Fruit fly (Drosophila melanogaster) whole organism, embryonic: ENCODE measurements around the gene CG3032.

Source experiments
- BEAF-32 ChIP-seq: fragments of 200-800 bp; sonication (Bioruptor generic); optimal IDR thresholded peaks from 3 replicates; lab custom pipeline; 2017; ENCODE audit warnings: missing biosample characterization, missing genetic modification characterization, mild to moderate bottlenecking, moderate library complexity, missing genetic modification reagents
- CG10462 ChIP-seq: fragments of 200-800 bp; sonication (Bioruptor generic); optimal IDR thresholded peaks from 2 replicates; lab custom pipeline; 2016; ENCODE audit warnings: missing biosample characterization, missing genetic modification characterization
- CG11560 ChIP-seq: fragments of 200-800 bp; sonication (Bioruptor generic); IDR thresholded peaks from 3 replicates; pipeline ENCODE4 v1.3.6; 2022; ENCODE audit warnings: missing biosample characterization, missing genetic modification characterization
- CG12104 ChIP-seq: fragments of 200-800 bp; sonication (Bioruptor generic); optimal IDR thresholded peaks from 3 replicates; lab custom pipeline; 2016; ENCODE audit warnings: missing biosample characterization, missing genetic modification characterization
- CG12744 ChIP-seq: fragments of 200-800 bp; sonication (Bioruptor generic); optimal IDR thresholded peaks from 2 replicates; lab custom pipeline; 2016; ENCODE audit warnings: missing biosample characterization, missing genetic modification characterization
- CG13894 ChIP-seq: fragments of 200-800 bp; sonication (Bioruptor generic); optimal IDR thresholded peaks from 3 replicates; lab custom pipeline; 2018; ENCODE audit warnings: missing biosample characterization, mild to moderate bottlenecking, missing genetic modification characterization, moderate library complexity
- CG15011 ChIP-seq: fragments of 200-800 bp; sonication (Bioruptor generic); optimal IDR thresholded peaks from 3 replicates; lab custom pipeline; 2018; ENCODE audit warnings: missing biosample characterization, mild to moderate bottlenecking, missing genetic modification characterization
- CG1603 ChIP-seq: fragments of 200-800 bp; sonication (Bioruptor generic); optimal IDR thresholded peaks from 2 replicates; lab custom pipeline; 2019; ENCODE audit warnings: missing biosample characterization, mild to moderate bottlenecking, missing genetic modification characterization, moderate library complexity
- CG16863 ChIP-seq: fragments of 200-800 bp; sonication (Bioruptor generic); optimal IDR thresholded peaks from 3 replicates; lab custom pipeline; 2016; ENCODE audit warnings: missing biosample characterization, missing genetic modification characterization
- CG2889 ChIP-seq: fragments of 200-800 bp; sonication (Bioruptor generic); IDR thresholded peaks from 3 replicates; pipeline ENCODE4 v1.3.6; 2022; ENCODE audit warnings: missing biosample characterization, missing genetic modification characterization
- CG3065 ChIP-seq: fragments of 200-800 bp; sonication (Bioruptor generic); optimal IDR thresholded peaks from 2 replicates; lab custom pipeline; 2016; ENCODE audit warnings: missing biosample characterization, missing genetic modification characterization
- CG31365 ChIP-seq: fragments of 200-800 bp; sonication (Bioruptor generic); optimal IDR thresholded peaks from 2 replicates; lab custom pipeline; 2018; ENCODE audit warnings: missing biosample characterization, mild to moderate bottlenecking, missing genetic modification characterization
- CG31441 ChIP-seq: fragments of 200-800 bp; sonication (Bioruptor generic); IDR thresholded peaks from 2 replicates; pipeline ENCODE4 v1.3.6; 2022; ENCODE audit warnings: missing biosample characterization, missing genetic modification characterization
- CG3847 ChIP-seq: fragments of 200-800 bp; sonication (Bioruptor generic); IDR thresholded peaks from 2 replicates; pipeline ENCODE4 v1.3.6; 2022; ENCODE audit warnings: missing biosample characterization, missing genetic modification characterization
- CG4424 ChIP-seq: fragments of 200-800 bp; sonication (Bioruptor generic); optimal IDR thresholded peaks from 3 replicates; lab custom pipeline; 2016; ENCODE audit warnings: missing biosample characterization, missing genetic modification characterization
- CG6175 ChIP-seq: fragments of 200-800 bp; sonication (Bioruptor generic); IDR thresholded peaks from 3 replicates; pipeline ENCODE4 v1.3.6; 2022; ENCODE audit warnings: missing biosample characterization, missing genetic modification characterization
- CG6854 ChIP-seq: fragments of 200-800 bp; sonication (Bioruptor generic); optimal IDR thresholded peaks from 3 replicates; lab custom pipeline; 2017; ENCODE audit warnings: missing biosample characterization, mild to moderate bottlenecking, missing genetic modification characterization
- CG8478 ChIP-seq: fragments of >200 bp; optimal IDR thresholded peaks from 2 replicates; lab custom pipeline; 2018
- CG8765 ChIP-seq: fragments of 200-800 bp; sonication (Bioruptor generic); IDR thresholded peaks from 2 replicates; pipeline ENCODE4 v1.3.6; 2022; ENCODE audit warnings: missing biosample characterization, missing genetic modification characterization
- CG8924 ChIP-seq: fragments of 200-800 bp; optimal IDR thresholded peaks from 3 replicates; lab custom pipeline; 2019; ENCODE audit warnings: missing biosample characterization, mild to moderate bottlenecking, missing genetic modification characterization, moderate library complexity
- Chrac-16 ChIP-seq: fragments of 200-800 bp; sonication (Bioruptor generic); optimal IDR thresholded peaks from 3 replicates; lab custom pipeline; 2016; ENCODE audit warnings: missing biosample characterization, missing genetic modification characterization
- Deaf1 ChIP-seq: fragments of 200-800 bp; optimal IDR thresholded peaks from 3 replicates; lab custom pipeline; 2019; ENCODE audit warnings: missing biosample characterization, mild to moderate bottlenecking, missing genetic modification characterization, moderate library complexity
- Dfd ChIP-seq, 2 experiments: fragments of >200 bp; optimal IDR thresholded peaks; 2 replicates each; lab custom pipeline; 2017; ENCODE audit warnings: missing biosample characterization in 2 of 2, missing genetic modification characterization in 2 of 2
- Doc3 ChIP-seq: fragments of 200-800 bp; sonication (Bioruptor generic); IDR thresholded peaks from 3 replicates; pipeline ENCODE4 v1.3.6; 2022; ENCODE audit warnings: missing biosample characterization, missing genetic modification characterization; ENCODE audit not compliant: partially characterized antibody
- ERR ChIP-seq: fragments of 200-800 bp; sonication (Bioruptor generic); optimal IDR thresholded peaks from 2 replicates; lab custom pipeline; 2016; ENCODE audit warnings: missing biosample characterization, missing genetic modification characterization
- GATAe ChIP-seq: fragments of 200-800 bp; sonication (Bioruptor generic); conservative IDR thresholded peaks from 2 replicates; pipeline ENCODE4 v1.3.6; 2022; ENCODE audit warnings: missing biosample characterization, missing genetic modification characterization
- H15 ChIP-seq: fragments of 200-800 bp; sonication (Bioruptor generic); IDR thresholded peaks from 3 replicates; pipeline ENCODE4 v1.3.6; 2022; ENCODE audit warnings: missing biosample characterization, missing genetic modification characterization
- H2.0 ChIP-seq: fragments of 200-800 bp; sonication (Bioruptor generic); IDR thresholded peaks from 2 replicates; pipeline ENCODE4 v1.3.6; 2022; ENCODE audit warnings: missing biosample characterization, missing genetic modification characterization
- Hr51 ChIP-seq, 2 experiments: fragments of 200-800 bp; sonication (Bioruptor generic); optimal IDR thresholded peaks; 2 replicates in 1 of 2; 3 replicates in 1 of 2; lab custom pipeline; 2016 to 2018; ENCODE audit warnings: missing biosample characterization in 2 of 2, missing genetic modification characterization in 2 of 2, mild to moderate bottlenecking in 1 of 2, moderate library complexity in 1 of 2
- Lim3 ChIP-seq: fragments of 200-800 bp; sonication (Bioruptor generic); IDR thresholded peaks from 2 replicates; pipeline ENCODE4 v1.3.6; 2022; ENCODE audit warnings: missing biosample characterization, missing genetic modification characterization
- Nf-YC ChIP-seq: fragments of 200-800 bp; optimal IDR thresholded peaks from 3 replicates; lab custom pipeline; 2019; ENCODE audit warnings: missing biosample characterization, mild to moderate bottlenecking, missing genetic modification characterization, moderate library complexity
- Opbp ChIP-seq: fragments of 200-800 bp; sonication (Bioruptor generic); IDR thresholded peaks from 3 replicates; pipeline ENCODE4 v1.3.6; 2022; ENCODE audit warnings: missing biosample characterization, missing genetic modification characterization; ENCODE audit not compliant: partially characterized antibody
- Poxn ChIP-seq: fragments of 200-800 bp; sonication (Bioruptor generic); IDR thresholded peaks from 2 replicates; pipeline ENCODE4 v1.3.6; 2022; ENCODE audit warnings: missing biosample characterization, missing genetic modification characterization
- Vsx1 ChIP-seq: fragments of 200-800 bp; sonication (Bioruptor generic); optimal IDR thresholded peaks from 2 replicates; lab custom pipeline; 2017; ENCODE audit warnings: missing biosample characterization, mild to moderate bottlenecking, missing genetic modification characterization, missing genetic modification reagents
- ab ChIP-seq: fragments of 200-800 bp; sonication (Bioruptor generic); optimal IDR thresholded peaks from 2 replicates; lab custom pipeline; 2016; ENCODE audit warnings: missing biosample characterization, missing genetic modification characterization
- bab2 ChIP-seq: fragments of 200-800 bp; sonication (Bioruptor generic); optimal IDR thresholded peaks from 2 replicates; lab custom pipeline; 2016; ENCODE audit warnings: missing biosample characterization, missing genetic modification characterization
- bcd ChIP-seq: fragments of 200-800 bp; sonication (Bioruptor generic); optimal IDR thresholded peaks from 2 replicates; lab custom pipeline; 2017; ENCODE audit warnings: missing biosample characterization, mild to moderate bottlenecking, missing genetic modification characterization
- cas ChIP-seq: fragments of 200-800 bp; sonication (Bioruptor generic); IDR thresholded peaks from 2 replicates; pipeline ENCODE4 v1.3.6; 2022; ENCODE audit warnings: missing biosample characterization, missing genetic modification characterization
- en ChIP-seq: fragments of 200-800 bp; sonication (Bioruptor generic); optimal IDR thresholded peaks from 2 replicates; lab custom pipeline; 2016; ENCODE audit warnings: missing biosample characterization, missing genetic modification characterization
- fd64A ChIP-seq: fragments of 200-800 bp; sonication (Bioruptor generic); optimal IDR thresholded peaks from 3 replicates; lab custom pipeline; 2018; ENCODE audit warnings: missing biosample characterization, mild to moderate bottlenecking, missing genetic modification characterization
- gce ChIP-seq: fragments of 200-800 bp; sonication (Bioruptor generic); IDR thresholded peaks from 3 replicates; pipeline ENCODE4 v1.3.6; 2022; ENCODE audit warnings: missing biosample characterization, missing genetic modification characterization
- her ChIP-seq: fragments of 200-800 bp; sonication (Bioruptor generic); optimal IDR thresholded peaks from 2 replicates; lab custom pipeline; 2016; ENCODE audit warnings: missing biosample characterization, missing genetic modification characterization
- oc ChIP-seq: fragments of 200-800 bp; sonication (Bioruptor generic); optimal IDR thresholded peaks from 2 replicates; lab custom pipeline; 2018; ENCODE audit warnings: missing biosample characterization, mild to moderate bottlenecking, missing genetic modification characterization, moderate library complexity
- org-1 ChIP-seq: fragments of 200-800 bp; sonication (Bioruptor generic); optimal IDR thresholded peaks from 2 replicates; lab custom pipeline; 2017; ENCODE audit warnings: missing biosample characterization, missing genetic modification characterization
- peb ChIP-seq: fragments of 200-800 bp; sonication (Bioruptor generic); IDR thresholded peaks from 2 replicates; pipeline ENCODE4 v1.3.6; 2022; ENCODE audit warnings: missing biosample characterization, missing genetic modification characterization
- toy ChIP-seq: fragments of 200-800 bp; sonication (Bioruptor generic); IDR thresholded peaks from 2 replicates; pipeline ENCODE4 v1.3.6; 2022; ENCODE audit warnings: missing biosample characterization, missing genetic modification characterization
- tx ChIP-seq: fragments of 200-800 bp; sonication (Bioruptor generic); optimal IDR thresholded peaks from 2 replicates; lab custom pipeline; 2016; ENCODE audit warnings: missing biosample characterization, missing genetic modification characterization
- usp ChIP-seq: fragments of >200 bp; optimal IDR thresholded peaks from 2 replicates; lab custom pipeline; 2017; ENCODE audit warnings: missing biosample characterization, missing genetic modification characterization
- wdn ChIP-seq: fragments of 200-800 bp; sonication (Bioruptor generic); IDR thresholded peaks from 2 replicates; pipeline ENCODE4 v1.3.6; 2022; ENCODE audit warnings: missing biosample characterization, missing genetic modification characterization
- wor ChIP-seq: fragments of 200-800 bp; sonication (Bioruptor generic); IDR thresholded peaks from 2 replicates; pipeline ENCODE4 v1.3.6; 2022; ENCODE audit warnings: missing biosample characterization, missing genetic modification characterization

Gene CG3032

dm6 chrX:6969364-6970137 is 44.1 kb downstream of the CG3032 start, which contains the start of gene CG4586 (continued):
- TF ChIP-seq tx (peak; percentile 90), CG31441 (GFP tag; lab: Robert Waterston, UW) (peak; percentile 96), oc (tag; lab: Kevin White, UChicago) (peak; percentile 93), wdn (GFP tag; lab: Robert Waterston, UW) (peak; percentile 93), CG2889 (peak; percentile 85), CG3847 (GFP tag; lab: Robert Waterston, UW) (peak; percentile 84), her (GFP tag; lab: Kevin White, UChicago) (peak; percentile 97), CG31365 (tag; lab: Kevin White, UChicago) (peak; percentile 92), Vsx1 (GFP tag; lab: Kevin White, UChicago) (peak; percentile 90), CG12104 (GFP tag; lab: Kevin White, UChicago) (peak; percentile 91), bcd (GFP tag; lab: Kevin White, UChicago) (peak; percentile 94), usp (no peak), H2.0 (GFP tag; lab: Robert Waterston, UW) (peak; percentile 92), Nf-YC (tag; lab: Kevin White, UChicago) (peak; percentile 78), en (GFP tag; lab: Kevin White, UChicago) (peak; percentile 93), CG8478 (no peak), CG15011 (GFP tag; lab: Kevin White, UChicago) (peak; percentile 92), Chrac-16 (peak; percentile 91), GATAe (GFP tag; lab: Robert Waterston, UW) (peak; percentile 82), Hr51 (GFP tag; optimal IDR thresholded peaks at IDR 0.05; lab: Kevin White, UChicago) (peak; percentile 95 to 97), CG4424 (GFP tag; lab: Kevin White, UChicago) (peak; percentile 93), Deaf1 (tag; lab: Kevin White, UChicago) (peak; percentile 79), fd64A (GFP tag; lab: Kevin White, UChicago) (peak; percentile 90), CG12744 (GFP tag; lab: Kevin White, UChicago) (peak; percentile 95), CG3065 (GFP tag; lab: Kevin White, UChicago) (peak; percentile 90), bab2 (GFP tag; lab: Kevin White, UChicago) (peak; percentile 94), CG11560 (tag; lab: Robert Waterston, UW) (peak; percentile 53; the same call in 1 of the 3 replicates), gce (peak; percentile 92), ERR (GFP tag; lab: Kevin White, UChicago) (peak; percentile 95), CG8924 (peak; percentile 95), peb (GFP tag; lab: Robert Waterston, UW) (peak; percentile 77), cas (peak; percentile 89), Opbp (GFP tag; lab: Robert Waterston, UW) (no peak), CG13894 (tag; lab: Kevin White, UChicago) (peak; percentile 95), CG8765 (GFP tag; lab: Robert Waterston, UW) (peak; percentile 75), CG10462 (GFP tag; lab: Kevin White, UChicago) (peak; percentile 90), CG6854 (GFP tag; lab: Kevin White, UChicago) (peak; percentile 98), CG1603 (tag; lab: Kevin White, UChicago) (peak; percentile 97), Lim3 (GFP tag; lab: Robert Waterston, UW) (peak; percentile 58; the same call in 1 of the 2 replicates), Dfd (GFP tag; optimal IDR thresholded peaks at IDR 0.05; lab: Kevin White, UChicago) (no peak), CG16863 (peak; percentile 94), Doc3 (GFP tag; lab: Robert Waterston, UW) (no peak), org-1 (GFP tag; lab: Kevin White, UChicago) (peak; percentile 94), toy (GFP tag; lab: Robert Waterston, UW) (peak; percentile 81), wor (GFP tag; lab: Robert Waterston, UW) (peak; percentile 84), CG6175 (GFP tag; lab: Robert Waterston, UW) (peak; percentile 78; the same call in 1 of the 3 replicates), ab (peak; percentile 55), Poxn (peak; percentile 69), BEAF-32 (GFP tag; lab: Kevin White, UChicago) (peak; percentile 5), H15 (peak; percentile 85)
